Worm (Caenorhabditis elegans) whole organism, mixed stage, embryonic: ENCODE results near the gene F08F3.10.

ENCODE experiments used
- drap-1 ChIP-seq: fragments of 200-800 bp; sonication (Bioruptor generic); optimal IDR thresholded peaks from 3 replicates; lab custom pipeline; 2018; ENCODE audit warnings: mild to moderate bottlenecking, missing genetic modification characterization, missing compliant biosample characterization
- elt-1 ChIP-seq: sonication (generic microtip); optimal IDR thresholded peaks from 2 replicates; lab custom pipeline; 2017; ENCODE audit warnings: missing genetic modification characterization, mild to moderate bottlenecking, missing compliant biosample characterization, antibody characterized with exemption, moderate library complexity, borderline replicate concordance; ENCODE audit not compliant: insufficient read depth
- ham-2 ChIP-seq: fragments of 200-800 bp; sonication (Bioruptor generic); optimal IDR thresholded peaks from 2 replicates; lab custom pipeline; 2018; ENCODE audit warnings: mild to moderate bottlenecking, missing genetic modification characterization, missing compliant biosample characterization
- mep-1 ChIP-seq: fragments of 150-350 bp; optimal IDR thresholded peaks from 2 replicates; lab custom pipeline; 2017; ENCODE audit warnings: missing biosample characterization, missing genetic modification reagents, missing genetic modification characterization, inconsistent platforms
- nhr-12 ChIP-seq: fragments of 150-350 bp; optimal IDR thresholded peaks from 2 replicates; lab custom pipeline; 2014; ENCODE audit warnings: missing biosample characterization, missing genetic modification characterization
- nhr-237 ChIP-seq: fragments of 150-350 bp; optimal IDR thresholded peaks from 2 replicates; lab custom pipeline; 2014; ENCODE audit warnings: missing biosample characterization, missing genetic modification characterization
- nhr-76 ChIP-seq: sonication (generic microtip); optimal IDR thresholded peaks from 2 replicates; lab custom pipeline; 2017; ENCODE audit warnings: missing biosample characterization, missing genetic modification characterization
- pha-4 ChIP-seq: fragments of 150-350 bp; optimal IDR thresholded peaks from 2 replicates; lab custom pipeline; 2018; ENCODE audit warnings: missing biosample characterization, missing genetic modification reagents, missing genetic modification characterization
- unc-39 ChIP-seq: fragments of 150-350 bp; optimal IDR thresholded peaks from 2 replicates; lab custom pipeline; 2014; ENCODE audit warnings: missing biosample characterization, missing genetic modification characterization
- ztf-11 ChIP-seq: fragments of 150-350 bp; optimal IDR thresholded peaks from 2 replicates; lab custom pipeline; 2014; ENCODE audit warnings: missing biosample characterization, missing genetic modification characterization

DNA sequence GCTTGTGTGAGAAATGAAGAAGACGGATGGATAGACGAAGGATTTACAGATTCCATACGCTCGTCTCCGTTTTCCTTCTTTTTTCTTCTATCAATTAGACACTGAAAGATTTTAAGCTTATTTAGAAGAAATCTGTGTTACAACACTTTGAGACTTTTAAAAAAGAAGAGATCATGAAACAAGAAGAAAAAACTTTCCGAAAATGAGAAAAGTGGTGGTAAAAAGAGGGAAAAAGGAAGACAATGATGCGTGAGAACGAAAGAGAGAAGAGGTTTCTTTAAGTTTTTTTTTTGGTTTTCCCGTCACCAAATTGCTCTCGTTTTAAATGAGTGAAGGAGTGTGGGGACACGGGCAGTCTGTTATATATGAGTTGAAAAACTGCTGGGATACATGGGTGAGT lies 40.5 kb downstream of the F08F3.10 start, which contains the start of gene glc-3:
- TF ChIP-seq elt-1 (tag; lab: Kevin White, UChicago) (no peak), ham-2 (GFP tag; lab: Kevin White, UChicago) (no peak), pha-4 (tag; lab: Kevin White, UChicago) (no peak), nhr-76 (tag; lab: Kevin White, UChicago) (no peak), unc-39 (tag; lab: Kevin White, UChicago) (no peak), drap-1 (GFP tag; lab: Kevin White, UChicago) (no peak), ztf-11 (tag; lab: Kevin White, UChicago) (no peak), mep-1 (tag; lab: Kevin White, UChicago) (no peak), nhr-12 (no peak), nhr-237 (no peak)
